Fruit fly (Drosophila melanogaster): ENCODE results near the gene sau.

The sau gene

DNA sequence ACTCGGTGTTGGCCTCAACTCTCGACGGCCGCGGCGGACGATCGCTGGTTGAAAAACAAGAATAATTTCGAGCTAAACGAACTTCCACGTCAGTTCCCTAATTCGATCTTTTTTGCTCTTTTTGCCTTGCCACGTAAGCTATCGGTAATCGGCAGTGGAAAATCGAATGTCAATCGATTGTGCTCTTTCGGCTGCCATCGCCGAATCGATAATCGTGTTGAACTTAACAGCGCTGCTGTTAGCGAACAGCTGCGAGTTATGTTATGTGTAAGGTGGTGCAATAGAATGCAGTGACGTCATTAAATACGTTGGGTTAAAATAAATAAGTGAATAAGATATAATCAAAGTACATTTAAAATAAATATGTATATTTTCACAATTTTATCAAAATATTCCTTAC lies 10.6 kb downstream of the sau start, which contains the start of gene Sec24CD:
Sec24CD (minus strand) TSS at position 123 of the 400 bp plus-strand sequence.
- TF ChIP-seq CTCF (optimal IDR thresholded peaks at IDR 0.05), result no peak
- no peak for TF ChIP-seq CG8478 (optimal IDR thresholded peaks at IDR 0.05)

- TF ChIP-seq CG8478 (optimal IDR thresholded peaks at IDR 0.05) (no peak), CTCF (optimal IDR thresholded peaks at IDR 0.05) (no peak)
Measured at dm6 chr2L:2238151-2238550, 12.0 kb downstream of the sau start, which contains the start of gene Tengl3. TSS of gene Tengl3 (minus strand) at chr2L:2238251.

- TF ChIP-seq CTCF (optimal IDR thresholded peaks at IDR 0.05) (no peak), CG8478 (optimal IDR thresholded peaks at IDR 0.05) (no peak)
Measured at dm6 chr2L:2239284-2239683, 13.1 kb downstream of the sau start, which contains the start of gene Tengl2. TSS of gene Tengl2 (minus strand) at chr2L:2239384.

dm6 chr2L:2240493-2240892 lies 14.4 kb downstream of the sau start, which contains the start of gene Tengl1:
TSS of gene Tengl1 (minus strand) at chr2L:2240593.
- TF ChIP-seq CTCF (optimal IDR thresholded peaks at IDR 0.05), result no peak
- no peak for TF ChIP-seq CG8478 (optimal IDR thresholded peaks at IDR 0.05)

DNA sequence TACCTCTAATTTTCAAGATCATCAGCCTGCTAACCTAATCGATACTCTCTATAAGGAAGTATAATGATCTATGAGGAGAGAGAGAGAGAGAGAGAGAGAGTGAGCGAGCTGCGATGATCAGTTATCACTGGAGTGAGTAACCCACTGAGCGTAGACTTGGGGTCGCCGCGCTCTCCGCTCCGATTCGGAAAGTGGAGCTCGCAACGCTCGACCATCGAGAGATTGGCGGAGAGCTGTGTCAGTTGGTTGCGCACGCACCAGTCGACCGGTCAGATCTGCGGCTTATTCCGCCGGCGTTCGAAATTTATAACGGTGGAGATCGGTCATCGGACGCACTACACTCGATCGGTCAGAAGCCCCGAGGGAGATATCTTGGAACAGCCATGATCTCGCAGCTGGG lies 16.0 kb downstream of the sau start, which contains the start of gene CG4267:
CG4267 (plus strand) TSS at position 240 of the 400 bp plus-strand sequence.
- TF ChIP-seq CTCF (optimal IDR thresholded peaks at IDR 0.05), result no peak
- no peak for TF ChIP-seq CG8478 (optimal IDR thresholded peaks at IDR 0.05)

dm6 chr2L:2242783-2243182 lies 16.6 kb downstream of the sau start:
- TF ChIP-seq CTCF (optimal IDR thresholded peaks at IDR 0.05), result no peak
- no peak for TF ChIP-seq CG8478 (optimal IDR thresholded peaks at IDR 0.05)

- TF ChIP-seq CTCF (optimal IDR thresholded peaks at IDR 0.05), result no peak
- TF ChIP-seq CG8478 (optimal IDR thresholded peaks at IDR 0.05), result no peak
Measured at dm6 chr2L:2249578-2249977, 23.4 kb downstream of the sau start.

- TF ChIP-seq CTCF (optimal IDR thresholded peaks at IDR 0.05) (no peak), CG8478 (optimal IDR thresholded peaks at IDR 0.05) (no peak)
Measured at dm6 chr2L:2251175-2251574, 25.0 kb downstream of the sau start, which contains the start of gene Ser12. TSS of gene Ser12 (minus strand) at chr2L:2251275.

DNA sequence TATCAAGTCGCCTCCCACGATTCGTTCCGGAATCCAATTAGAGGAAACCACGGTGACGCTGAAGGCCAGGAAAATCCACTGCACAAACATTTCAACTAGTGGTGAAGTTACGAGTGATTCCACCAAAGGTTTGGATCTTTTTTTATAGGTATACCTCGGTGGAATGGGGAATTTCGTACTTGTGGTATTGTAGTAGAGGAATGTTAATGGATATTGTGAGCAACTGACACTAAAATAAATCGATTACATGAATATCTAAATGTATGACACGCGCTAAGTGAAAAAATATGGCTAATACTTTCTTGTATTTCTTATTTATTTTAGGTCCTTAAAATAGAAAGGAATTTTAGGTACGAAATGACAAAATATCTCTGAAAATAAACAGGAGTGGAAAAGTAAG lies 26.1 kb downstream of the sau start, which contains the start of gene CG17239:
CG17239 (minus strand) TSS at position 101 of the 400 bp plus-strand sequence.
- TF ChIP-seq CTCF (optimal IDR thresholded peaks at IDR 0.05), result no peak
- TF ChIP-seq CG8478 (optimal IDR thresholded peaks at IDR 0.05), result no peak

dm6 chr2L:2252745-2253144 lies 26.6 kb downstream of the sau start, which contains the start of gene CG17234:
TSS of gene CG17234 (plus strand) at chr2L:2253045.
- TF ChIP-seq CTCF (optimal IDR thresholded peaks at IDR 0.05), result no peak
- TF ChIP-seq CG8478 (optimal IDR thresholded peaks at IDR 0.05), result no peak

- TF ChIP-seq CG8478 (optimal IDR thresholded peaks at IDR 0.05), result no peak
- TF ChIP-seq CTCF (optimal IDR thresholded peaks at IDR 0.05), result no peak
Measured at dm6 chr2L:2254950-2255349, 28.8 kb downstream of the sau start, which contains the start of gene Send1. TSS of gene Send1 (minus strand) at chr2L:2255050.

DNA sequence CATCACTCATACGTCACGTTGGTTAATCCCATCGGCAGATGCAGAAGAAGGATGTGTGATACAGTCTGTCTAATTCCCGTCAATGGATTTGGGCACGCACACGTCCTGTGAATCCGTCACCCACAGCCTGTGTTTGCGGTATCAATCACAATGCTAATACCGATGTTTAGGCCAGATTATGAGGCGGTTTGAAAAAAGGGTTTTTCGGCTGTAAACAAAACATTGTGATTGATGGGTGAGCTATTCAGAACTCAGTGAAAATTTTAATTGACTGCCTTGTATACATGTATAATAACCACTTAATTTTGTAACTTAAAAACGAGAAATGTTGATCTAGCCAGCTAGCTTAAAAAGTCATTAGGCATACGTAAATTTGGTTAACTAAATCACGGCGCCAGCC lies 37.0 kb downstream of the sau start, which contains the start of gene CG4270:
CG4270 (plus strand) TSS at position 301 of the 400 bp plus-strand sequence.
- TF ChIP-seq CG8478 (optimal IDR thresholded peaks at IDR 0.05), result no peak
- TF ChIP-seq CTCF (optimal IDR thresholded peaks at IDR 0.05), result no peak

dm6 chr2L:2265221-2265620 lies 39.1 kb downstream of the sau start, which contains the start of gene CG34049:
TSS of gene CG34049 (minus strand) at chr2L:2265321.
- no peak for TF ChIP-seq CTCF (optimal IDR thresholded peaks at IDR 0.05)
- no peak for TF ChIP-seq CG8478 (optimal IDR thresholded peaks at IDR 0.05)

dm6 chr2L:2269040-2269439 lies 42.9 kb downstream of the sau start, which contains the start of gene CG17242:
TSS of gene CG17242 (minus strand) at chr2L:2269140.
- TF ChIP-seq CG8478 (optimal IDR thresholded peaks at IDR 0.05) (no peak), CTCF (optimal IDR thresholded peaks at IDR 0.05) (no peak)

All from S2 (cell line).